Fruit fly (Drosophila melanogaster) whole organism, embryonic: ENCODE results near the gene Taf6.

Experiments used
- Antp ChIP-seq: fragments of 200-800 bp; sonication (Bioruptor generic); optimal IDR thresholded peaks from 3 replicates; lab custom pipeline; 2016; ENCODE audit warnings: missing biosample characterization, missing genetic modification characterization
- CG10543 ChIP-seq: fragments of 200-800 bp; sonication (Bioruptor generic); optimal IDR thresholded peaks from 3 replicates; lab custom pipeline; 2017; ENCODE audit warnings: missing biosample characterization, mild to moderate bottlenecking, missing genetic modification characterization, moderate library complexity
- CG11695 ChIP-seq: fragments of 200-800 bp; sonication (Bioruptor generic); IDR thresholded peaks from 3 replicates; pipeline ENCODE4 v1.3.6; 2022; ENCODE audit warnings: missing biosample characterization, missing genetic modification characterization
- CG12391 ChIP-seq: fragments of 200-800 bp; sonication (Bioruptor generic); optimal IDR thresholded peaks from 3 replicates; lab custom pipeline; 2018; ENCODE audit warnings: missing biosample characterization, mild to moderate bottlenecking, missing genetic modification characterization, moderate library complexity
- CG13624 ChIP-seq: fragments of 200-800 bp; sonication (Bioruptor generic); optimal IDR thresholded peaks from 2 replicates; lab custom pipeline; 2016; ENCODE audit warnings: missing biosample characterization, missing genetic modification characterization
- CG15514 ChIP-seq: fragments of 200-800 bp; sonication (Bioruptor generic); optimal IDR thresholded peaks from 3 replicates; lab custom pipeline; 2017; ENCODE audit warnings: missing biosample characterization, missing genetic modification characterization, mild to moderate bottlenecking, moderate library complexity, missing genetic modification reagents
- CG17829 ChIP-seq: fragments of 200-800 bp; optimal IDR thresholded peaks from 2 replicates; lab custom pipeline; 2019; ENCODE audit warnings: missing biosample characterization, mild to moderate bottlenecking, missing genetic modification characterization, moderate library complexity
- CG17912 ChIP-seq: fragments of 200-800 bp; sonication (Bioruptor generic); optimal IDR thresholded peaks from 2 replicates; lab custom pipeline; 2018; ENCODE audit warnings: missing biosample characterization, mild to moderate bottlenecking, missing genetic modification characterization
- CG18764 ChIP-seq: fragments of 200-800 bp; sonication (Bioruptor generic); optimal IDR thresholded peaks from 3 replicates; lab custom pipeline; 2016; ENCODE audit warnings: missing biosample characterization, missing genetic modification characterization
- CG30020 ChIP-seq: fragments of 200-800 bp; optimal IDR thresholded peaks from 2 replicates; lab custom pipeline; 2019; ENCODE audit warnings: missing biosample characterization, mild to moderate bottlenecking, missing genetic modification characterization, moderate library complexity
- CG31224 ChIP-seq: fragments of 200-800 bp; sonication (Bioruptor generic); IDR thresholded peaks from 2 replicates; pipeline ENCODE4 v1.3.6; 2022; ENCODE audit warnings: missing biosample characterization, missing genetic modification characterization
- CG3726 ChIP-seq: fragments of 200-800 bp; sonication (Bioruptor generic); IDR thresholded peaks from 3 replicates; pipeline ENCODE4, ENCODE4 v1.3.6; 2022; ENCODE audit warnings: missing biosample characterization, missing genetic modification characterization
- CG3838 ChIP-seq: fragments of 200-800 bp; sonication (Bioruptor generic); optimal IDR thresholded peaks from 3 replicates; lab custom pipeline; 2016; ENCODE audit warnings: missing biosample characterization, missing genetic modification characterization
- CG4707 ChIP-seq: fragments of 200-800 bp; sonication (Bioruptor generic); optimal IDR thresholded peaks from 2 replicates; lab custom pipeline; 2018; ENCODE audit warnings: missing biosample characterization, mild to moderate bottlenecking, missing genetic modification characterization, moderate library complexity
- CG7987 ChIP-seq: fragments of 200-800 bp; sonication (Bioruptor generic); optimal IDR thresholded peaks from 2 replicates; lab custom pipeline; 2018; ENCODE audit warnings: missing biosample characterization, mild to moderate bottlenecking, missing genetic modification characterization, moderate library complexity
- CG8281 ChIP-seq: fragments of 200-800 bp; sonication (Bioruptor generic); optimal IDR thresholded peaks from 2 replicates; lab custom pipeline; 2018; ENCODE audit warnings: missing biosample characterization, mild to moderate bottlenecking, missing genetic modification characterization, moderate library complexity
- CHES-1-like ChIP-seq: fragments of 200-800 bp; sonication (Bioruptor generic); optimal IDR thresholded peaks from 2 replicates; lab custom pipeline; 2016; ENCODE audit warnings: missing biosample characterization, missing genetic modification characterization
- D19B ChIP-seq: fragments of 200-800 bp; sonication (Bioruptor generic); optimal IDR thresholded peaks from 2 replicates; lab custom pipeline; 2017; ENCODE audit warnings: missing biosample characterization, mild to moderate bottlenecking, missing genetic modification characterization
- Dad ChIP-seq: fragments of 200-800 bp; sonication (Bioruptor generic); optimal IDR thresholded peaks from 3 replicates; lab custom pipeline; 2016; ENCODE audit warnings: missing biosample characterization, missing genetic modification characterization
- E2f1 ChIP-seq: fragments of 200-800 bp; sonication (Bioruptor generic); IDR thresholded peaks from 2 replicates; pipeline ENCODE4 v1.3.6; 2022; ENCODE audit warnings: missing biosample characterization, missing genetic modification characterization
- GATAe ChIP-seq: fragments of 200-800 bp; sonication (Bioruptor generic); conservative IDR thresholded peaks from 2 replicates; pipeline ENCODE4 v1.3.6; 2022; ENCODE audit warnings: missing biosample characterization, missing genetic modification characterization
- Lhr ChIP-seq: fragments of 200-800 bp; sonication (Bioruptor generic); optimal IDR thresholded peaks from 3 replicates; lab custom pipeline; 2017; ENCODE audit warnings: mild to moderate bottlenecking, missing biosample characterization, missing genetic modification reagents, missing genetic modification characterization
- Myb ChIP-seq: fragments of 200-800 bp; sonication (Bioruptor generic); optimal IDR thresholded peaks from 2 replicates; lab custom pipeline; 2016; ENCODE audit warnings: missing biosample characterization, missing genetic modification characterization
- NfI ChIP-seq: fragments of 200-800 bp; sonication (Bioruptor generic); optimal IDR thresholded peaks from 3 replicates; lab custom pipeline; 2018; ENCODE audit warnings: missing biosample characterization, mild to moderate bottlenecking, missing genetic modification characterization, moderate library complexity
- Xrp1 ChIP-seq: fragments of 200-800 bp; sonication (Bioruptor generic); IDR thresholded peaks from 2 replicates; pipeline ENCODE4 v1.3.6; 2022; ENCODE audit warnings: missing biosample characterization, missing genetic modification characterization
- ato ChIP-seq: fragments of 200-800 bp; sonication (Bioruptor generic); IDR thresholded peaks from 2 replicates; pipeline ENCODE4 v1.3.6; 2022; ENCODE audit warnings: missing biosample characterization, missing genetic modification characterization; ENCODE audit not compliant: partially characterized antibody
- crc ChIP-seq: fragments of 200-800 bp; sonication (Bioruptor generic); optimal IDR thresholded peaks from 2 replicates; lab custom pipeline; 2016; ENCODE audit warnings: missing biosample characterization, missing genetic modification characterization
- dmrt11E ChIP-seq: fragments of 200-800 bp; sonication (Bioruptor generic); optimal IDR thresholded peaks from 3 replicates; lab custom pipeline; 2018; ENCODE audit warnings: missing biosample characterization, mild to moderate bottlenecking, missing genetic modification characterization, moderate library complexity
- dysf ChIP-seq: fragments of 200-800 bp; sonication (Bioruptor generic); IDR thresholded peaks from 3 replicates; pipeline ENCODE4 v1.3.6; 2022; ENCODE audit warnings: missing biosample characterization, missing genetic modification characterization
- fd102C ChIP-seq: fragments of 200-800 bp; sonication (Bioruptor generic); optimal IDR thresholded peaks from 2 replicates; lab custom pipeline; 2018; ENCODE audit warnings: missing biosample characterization, mild to moderate bottlenecking, missing genetic modification characterization, moderate library complexity
- her ChIP-seq: fragments of 200-800 bp; sonication (Bioruptor generic); optimal IDR thresholded peaks from 2 replicates; lab custom pipeline; 2016; ENCODE audit warnings: missing biosample characterization, missing genetic modification characterization
- insv ChIP-seq, 2 experiments: fragments of 200-800 bp; sonication (Bioruptor generic); optimal IDR thresholded peaks; 3 replicates each; lab custom pipeline; 2016 to 2018; ENCODE audit warnings: missing biosample characterization in 2 of 2, missing genetic modification characterization in 2 of 2
- knrl ChIP-seq: fragments of 200-800 bp; sonication (Bioruptor generic); IDR thresholded peaks from 3 replicates; pipeline ENCODE4 v1.3.6; 2022; ENCODE audit warnings: missing biosample characterization, missing genetic modification characterization; ENCODE audit not compliant: partially characterized antibody
- lbe ChIP-seq: fragments of 200-800 bp; sonication (Bioruptor generic); optimal IDR thresholded peaks from 2 replicates; lab custom pipeline; 2016; ENCODE audit warnings: missing biosample characterization, mild to moderate bottlenecking, missing genetic modification characterization
- lov ChIP-seq, 2 experiments: fragments of 200-800 bp in 1 of 2; fragments of >200 bp in 1 of 2; sonication (Bioruptor generic) in 1 of 2; IDR thresholded peaks in 1 of 2; optimal IDR thresholded peaks in 1 of 2; 2 replicates in 1 of 2; 3 replicates in 1 of 2; pipeline versions ENCODE4 v1.3.6 to Lab custom; 2017 to 2022; ENCODE audit warnings: missing biosample characterization in 1 of 2, missing genetic modification characterization in 1 of 2
- mld ChIP-seq: fragments of 200-800 bp; sonication (Bioruptor generic); IDR thresholded peaks from 3 replicates; pipeline ENCODE4 v1.3.6; 2022; ENCODE audit warnings: missing biosample characterization, missing genetic modification characterization; ENCODE audit not compliant: partially characterized antibody
- otp ChIP-seq: fragments of 200-800 bp; sonication (Bioruptor generic); IDR thresholded peaks from 3 replicates; pipeline ENCODE4, ENCODE4 v1.3.6; 2022; ENCODE audit warnings: missing biosample characterization, missing genetic modification characterization
- pho ChIP-seq: fragments of 200-800 bp; sonication (Bioruptor generic); optimal IDR thresholded peaks from 2 replicates; lab custom pipeline; 2016; ENCODE audit warnings: missing biosample characterization, missing genetic modification characterization
- phol ChIP-seq: fragments of 200-800 bp; sonication (Bioruptor generic); optimal IDR thresholded peaks from 3 replicates; lab custom pipeline; 2018; ENCODE audit warnings: missing biosample characterization, mild to moderate bottlenecking, missing genetic modification characterization, moderate library complexity
- pita ChIP-seq: fragments of 200-800 bp; sonication (Bioruptor generic); optimal IDR thresholded peaks from 2 replicates; lab custom pipeline; 2017; ENCODE audit warnings: missing biosample characterization, mild to moderate bottlenecking, missing genetic modification characterization
- pzg ChIP-seq: fragments of 200-800 bp; sonication (Bioruptor generic); optimal IDR thresholded peaks from 3 replicates; lab custom pipeline; 2018; ENCODE audit warnings: missing biosample characterization, mild to moderate bottlenecking, missing genetic modification characterization, moderate library complexity
- so ChIP-seq: fragments of 200-800 bp; sonication (Bioruptor generic); IDR thresholded peaks from 3 replicates; pipeline ENCODE4 v1.3.6; 2022; ENCODE audit warnings: missing biosample characterization, missing genetic modification characterization
- tna ChIP-seq: fragments of 200-800 bp; sonication (Bioruptor generic); IDR thresholded peaks from 2 replicates; pipeline ENCODE4 v1.3.6; 2022; ENCODE audit warnings: missing biosample characterization, missing genetic modification characterization; ENCODE audit not compliant: partially characterized antibody
- twi ChIP-seq: fragments of 200-800 bp; optimal IDR thresholded peaks from 2 replicates; lab custom pipeline; 2019; ENCODE audit warnings: missing biosample characterization, mild to moderate bottlenecking, missing genetic modification characterization, moderate library complexity
- wdn ChIP-seq: fragments of 200-800 bp; sonication (Bioruptor generic); IDR thresholded peaks from 2 replicates; pipeline ENCODE4 v1.3.6; 2022; ENCODE audit warnings: missing biosample characterization, missing genetic modification characterization
- zen ChIP-seq: fragments of 200-800 bp; sonication (Bioruptor generic); optimal IDR thresholded peaks from 3 replicates; lab custom pipeline; 2018; ENCODE audit warnings: missing biosample characterization, mild to moderate bottlenecking, missing genetic modification characterization, moderate library complexity
- zen2 ChIP-seq: fragments of 200-800 bp; sonication (Bioruptor generic); IDR thresholded peaks from 3 replicates; pipeline ENCODE4 v1.3.6; 2022; ENCODE audit warnings: missing biosample characterization, missing genetic modification characterization; ENCODE audit not compliant: partially characterized antibody

Gene Taf6

DNA sequence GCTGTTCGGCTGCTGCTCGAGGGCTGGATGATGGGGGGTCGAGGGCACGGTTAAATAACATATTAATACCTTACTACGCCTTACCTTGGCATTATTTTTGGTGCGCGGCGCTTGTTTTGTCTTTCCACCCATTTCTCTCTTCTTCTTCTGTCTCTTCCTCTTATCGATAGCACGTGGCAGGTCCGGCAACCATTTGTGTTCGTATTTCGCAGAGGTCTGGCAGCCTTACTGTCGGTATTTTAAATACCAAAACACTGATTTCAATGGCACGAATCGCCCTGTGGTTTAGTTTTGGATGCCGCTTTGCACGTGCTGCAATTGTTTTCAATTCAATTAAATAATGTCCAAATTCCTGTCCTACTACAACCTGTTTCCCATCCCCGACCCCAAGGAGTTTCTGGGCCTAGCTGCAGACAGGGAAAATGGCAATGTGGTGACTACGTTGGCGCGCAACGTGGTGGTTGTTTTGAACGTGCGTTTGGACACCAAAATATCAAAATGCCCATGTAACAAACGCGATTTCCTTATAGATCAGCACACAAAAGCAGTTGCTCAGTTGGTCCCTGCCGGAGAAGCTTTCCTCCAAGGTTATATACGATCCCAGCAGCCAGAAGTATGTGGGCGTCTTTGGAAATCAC lies 46.6 kb upstream of the Taf6 start, which contains the start of the genes Ltn1 and CG9300 (continued):
- TF ChIP-seq crc (GFP tag; lab: Kevin White, UChicago) (peak; percentile 21), lov (optimal IDR thresholded peaks at IDR 0.05; lab: Kevin White, UChicago) (no peak), lov (GFP tag; IDR thresholded peaks at IDR 0.05; lab: Robert Waterston, UW) (0 out of 3 replicates have a peak, but pooled peaks have one; percentile 27), phol (peak; percentile 53), twi (tag; lab: Kevin White, UChicago) (no peak), ato (GFP tag; lab: Robert Waterston, UW) (0 out of 2 replicates have a peak, but pooled peaks have one; percentile 5), pita (no peak), knrl (GFP tag; lab: Robert Waterston, UW) (peak; percentile 56), CG3726 (no peak), CG17912 (peak; percentile 24), CG8281 (tag; lab: Kevin White, UChicago) (no peak), so (GFP tag; lab: Robert Waterston, UW) (0 out of 3 replicates have a peak, but pooled peaks have one; percentile 44), dmrt11E (tag; lab: Kevin White, UChicago) (peak; percentile 3), dysf (GFP tag; lab: Robert Waterston, UW) (0 out of 3 replicates have a peak, but pooled peaks have one; percentile 5), D19B (GFP tag; lab: Kevin White, UChicago) (no peak), zen2 (peak; percentile 12; the same call in 2 of the 3 replicates), CG17829 (tag; lab: Kevin White, UChicago) (peak; percentile 47), E2f1 (GFP tag; lab: Robert Waterston, UW) (peak; percentile 45; the same call in 1 of the 2 replicates), Xrp1 (GFP tag; lab: Robert Waterston, UW) (peak; percentile 44), CG4707 (GFP tag; lab: Kevin White, UChicago) (peak; percentile 28), mld (GFP tag; lab: Robert Waterston, UW) (0 out of 3 replicates have a peak, but pooled peaks have one; percentile 33), CG13624 (GFP tag; lab: Kevin White, UChicago) (peak; percentile 77), NfI (GFP tag; lab: Kevin White, UChicago) (peak; percentile 50), CG7987 (GFP tag; lab: Kevin White, UChicago) (peak; percentile 55), Lhr (peak; percentile 66), zen (tag; lab: Kevin White, UChicago) (no peak), her (GFP tag; lab: Kevin White, UChicago) (peak; percentile 28), pzg (GFP tag; lab: Kevin White, UChicago) (peak; percentile 95), tna (GFP tag; lab: Robert Waterston, UW) (0 out of 2 replicates have a peak, but pooled peaks have one; percentile 33), Myb (peak; percentile 37), CG12391 (tag; lab: Kevin White, UChicago) (no peak), CG10543 (GFP tag; lab: Kevin White, UChicago) (no peak), fd102C (no peak), CG31224 (peak; percentile 22; the same call in 1 of the 2 replicates), CG30020 (peak; percentile 73), CHES-1-like (GFP tag; lab: Kevin White, UChicago) (peak; percentile 64), CG15514 (GFP tag; lab: Kevin White, UChicago) (peak; percentile 74), wdn (GFP tag; lab: Robert Waterston, UW) (peak; percentile 52; the same call in 1 of the 2 replicates), CG18764 (GFP tag; lab: Kevin White, UChicago) (no peak), pho (GFP tag; lab: Kevin White, UChicago) (peak; percentile 14), lbe (GFP tag; lab: Kevin White, UChicago) (no peak), Dad (GFP tag; lab: Kevin White, UChicago) (peak; percentile 40), otp (GFP tag; lab: Robert Waterston, UW) (0 out of 3 replicates have a peak, but pooled peaks have one; percentile 21), CG3838 (GFP tag; lab: Kevin White, UChicago) (peak; percentile 10), Antp (GFP tag; lab: Kevin White, UChicago) (peak; percentile 23), CG11695 (0 out of 3 replicates have a peak, but pooled peaks have one; percentile 14), GATAe (no peak), insv (GFP tag; optimal IDR thresholded peaks at IDR 0.05; lab: Kevin White, UChicago) (peak in 1 of 2 experiments; percentile 55)
